Worm (Caenorhabditis elegans): ENCODE results near the gene F52B11.2.
A peak's percentile ranks its signal among the peaks of the same experiment; 100 is the strongest.

F52B11.2 gene

DNA sequence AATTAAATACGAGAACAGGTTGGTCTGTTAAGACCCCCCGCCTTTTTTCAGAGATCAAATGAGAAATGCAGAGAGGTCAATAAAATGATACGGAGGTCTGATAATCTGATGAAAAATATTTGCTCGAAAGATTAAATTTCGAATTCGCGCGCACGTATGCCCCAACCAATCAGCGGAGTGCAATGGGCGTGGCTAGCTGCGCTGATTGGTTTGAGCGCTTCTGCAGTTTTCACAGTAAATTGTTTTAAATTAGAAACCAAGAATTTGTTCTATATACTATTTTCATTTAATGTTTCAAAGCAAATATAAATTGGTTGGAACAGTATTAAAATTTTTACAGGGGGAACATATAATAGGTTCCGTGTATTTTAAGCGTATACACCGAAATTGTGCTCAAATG is 36.0 kb downstream of the F52B11.2 start:
- no peak for TF ChIP-seq ceh-30 (tag; optimal IDR thresholded peaks at IDR 0.05)
- TF ChIP-seq ceh-14 (tag; optimal IDR thresholded peaks at IDR 0.05): no peak
- no peak for TF ChIP-seq hlh-6 (tag; optimal IDR thresholded peaks at IDR 0.05)
- TF ChIP-seq nfya-1 (tag; optimal IDR thresholded peaks at IDR 0.05): peak; percentile 98

DNA sequence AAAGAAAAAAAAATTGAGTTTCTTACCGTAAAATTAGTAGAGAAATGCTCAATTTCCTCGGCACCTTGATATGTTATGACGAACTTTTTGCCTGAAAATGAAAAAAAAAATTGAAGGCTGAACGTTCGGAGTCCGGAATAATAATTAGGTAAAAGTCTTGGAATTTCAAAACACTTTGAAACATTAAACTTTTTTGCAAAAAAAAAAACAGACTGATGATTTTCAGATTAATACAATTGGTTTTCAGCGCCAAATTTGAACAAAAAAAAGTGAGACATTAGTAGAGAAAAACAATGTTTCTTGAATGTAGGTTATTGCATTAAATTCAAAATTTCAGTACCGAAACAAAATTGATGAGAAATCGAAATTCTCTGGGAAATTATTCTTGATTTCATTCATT is 40.6 kb downstream of the F52B11.2 start, which contains the start of gene nkcc-1:
TSS of gene nkcc-1 (minus strand) at position 101 of the 400 bp plus-strand sequence.
- TF ChIP-seq odd-2 (tag; optimal IDR thresholded peaks at IDR 0.05) (no peak), hlh-30 (tag; optimal IDR thresholded peaks at IDR 0.05; ENCODE audit: insufficient read depth) (no peak), fkh-10 (GFP tag; optimal IDR thresholded peaks at IDR 0.05) (no peak), ceh-9 (tag; optimal IDR thresholded peaks at IDR 0.05) (no peak), dve-1 (tag; optimal IDR thresholded peaks at IDR 0.05) (no peak), unc-86 (tag; optimal IDR thresholded peaks at IDR 0.05) (no peak), pha-4 (tag; optimal IDR thresholded peaks at IDR 0.05) (no peak), ceh-30 (tag; optimal IDR thresholded peaks at IDR 0.05) (no peak), gmeb-2 (tag; optimal IDR thresholded peaks at IDR 0.05) (no peak), sdc-2 (tag; optimal IDR thresholded peaks at IDR 0.05) (no peak), hlh-6 (tag; optimal IDR thresholded peaks at IDR 0.05) (no peak), fax-1 (tag; optimal IDR thresholded peaks at IDR 0.05) (no peak)

DNA sequence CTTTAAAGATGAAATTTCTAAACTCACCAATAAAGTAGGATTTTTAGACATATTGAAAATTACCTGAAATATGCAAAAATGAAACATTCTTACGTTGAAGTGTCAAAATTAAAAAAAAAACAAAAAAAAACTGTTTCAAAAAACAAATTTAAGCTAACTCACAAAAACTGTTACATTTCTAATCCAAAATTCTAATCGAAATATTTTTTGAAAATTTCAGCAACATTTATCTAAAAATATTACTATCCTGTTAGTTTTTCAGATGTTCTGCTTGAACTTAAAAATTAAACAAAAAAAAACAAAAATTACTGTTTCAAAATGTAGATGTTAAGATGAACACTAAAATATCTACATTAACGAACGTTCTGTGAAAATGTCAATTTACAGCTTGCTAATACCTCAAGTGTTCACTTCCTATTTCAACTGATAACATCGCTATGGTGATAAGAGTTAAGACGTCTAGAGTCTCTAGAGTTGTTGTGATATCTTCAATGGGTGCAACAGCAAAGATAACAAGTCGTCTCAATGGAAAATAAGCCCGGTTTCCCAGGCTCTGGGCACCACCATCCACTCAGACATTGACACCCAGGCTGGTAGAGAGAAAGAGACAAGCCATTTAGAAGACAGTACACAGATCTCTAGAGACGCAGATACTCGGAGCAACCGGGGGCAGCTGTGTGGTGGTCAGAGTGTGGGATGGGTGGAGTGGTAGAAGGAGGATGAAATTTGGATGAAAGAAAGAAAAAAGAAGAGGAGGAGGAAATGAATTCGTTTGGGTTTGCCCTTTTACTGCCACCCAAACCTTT is 44.6 kb downstream of the F52B11.2 start, which contains the start of gene H12I19.115:
TSS of gene H12I19.115 (minus strand) at position 51 of the 806 bp plus-strand sequence.
- no peak for TF ChIP-seq C38D4.7 (GFP tag; optimal IDR thresholded peaks at IDR 0.05)
- peak; percentile 4 for TF ChIP-seq syd-9 (tag; optimal IDR thresholded peaks at IDR 0.05)
- peak; percentile 11 for TF ChIP-seq ceh-18 (tag; optimal IDR thresholded peaks at IDR 0.05)
- TF ChIP-seq fkh-6 (tag; optimal IDR thresholded peaks at IDR 0.05): no peak
- TF ChIP-seq elt-2 (tag; optimal IDR thresholded peaks at IDR 0.05): peak; percentile 97
- peak; percentile 36 for TF ChIP-seq unc-55 (GFP tag; optimal IDR thresholded peaks at IDR 0.05)
- no peak for TF ChIP-seq sdc-2 (tag; optimal IDR thresholded peaks at IDR 0.05)
- TF ChIP-seq nhr-11 (tag; optimal IDR thresholded peaks at IDR 0.05): no peak
- peak; percentile 23 for TF ChIP-seq ceh-31 (tag; optimal IDR thresholded peaks at IDR 0.05)
- peak; percentile 63 for TF ChIP-seq nfya-1 (tag; optimal IDR thresholded peaks at IDR 0.05)
- TF ChIP-seq dmd-4 (tag; optimal IDR thresholded peaks at IDR 0.05; ENCODE audit: borderline replicate concordance): no peak
- TF ChIP-seq unc-42 (tag; optimal IDR thresholded peaks at IDR 0.05): peak; percentile 34
- peak; percentile 20 for TF ChIP-seq che-1 (tag; optimal IDR thresholded peaks at IDR 0.05)
- TF ChIP-seq tbx-2 (tag; optimal IDR thresholded peaks at IDR 0.05): peak; percentile 39
- TF ChIP-seq ets-4 (tag; optimal IDR thresholded peaks at IDR 0.05): no peak
- TF ChIP-seq K02D7.2 (tag; optimal IDR thresholded peaks at IDR 0.05): no peak
- no peak for TF ChIP-seq eyg-1 (tag; optimal IDR thresholded peaks at IDR 0.05)
- peak; percentile 31 for TF ChIP-seq rnt-1 (tag; optimal IDR thresholded peaks at IDR 0.05)
- no peak for TF ChIP-seq C08G9.2 (tag; optimal IDR thresholded peaks at IDR 0.05)

DNA sequence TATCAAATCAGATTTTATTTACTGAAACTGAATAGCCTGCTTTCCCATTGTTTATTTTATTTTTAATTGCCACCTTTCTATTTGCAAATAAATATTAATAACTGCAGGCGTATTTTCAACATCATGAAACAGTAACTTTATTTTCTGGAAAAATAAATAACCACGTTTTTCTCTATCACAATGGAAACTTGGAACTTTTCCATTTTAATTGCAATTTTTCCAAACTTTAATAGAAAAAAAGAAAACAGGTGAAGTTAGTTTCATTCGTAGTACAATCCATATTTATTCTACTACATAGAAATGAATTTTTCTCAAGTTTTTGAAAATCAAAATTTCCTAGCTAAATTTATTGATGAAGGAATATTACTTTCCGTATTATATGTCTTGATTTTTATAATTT is 45.7 kb downstream of the F52B11.2 start, which contains the start of gene srz-42:
TSS of gene srz-42 (plus strand) at position 301 of the 400 bp plus-strand sequence.
- TF ChIP-seq madf-2 (tag; optimal IDR thresholded peaks at IDR 0.05): no peak
- no peak for TF ChIP-seq C38D4.7 (GFP tag; optimal IDR thresholded peaks at IDR 0.05)
- TF ChIP-seq gmeb-2 (tag; optimal IDR thresholded peaks at IDR 0.05): no peak
- TF ChIP-seq pag-3 (tag; optimal IDR thresholded peaks at IDR 0.05; ENCODE audit: borderline replicate concordance): no peak
- no peak for TF ChIP-seq dmd-4 (tag; optimal IDR thresholded peaks at IDR 0.05; ENCODE audit: borderline replicate concordance)
- TF ChIP-seq rnt-1 (tag; optimal IDR thresholded peaks at IDR 0.05): no peak
- TF ChIP-seq ceh-24 (tag; optimal IDR thresholded peaks at IDR 0.05): no peak
- no peak for TF ChIP-seq ref-2 (tag; optimal IDR thresholded peaks at IDR 0.05)
- no peak for TF ChIP-seq pha-4 (tag; optimal IDR thresholded peaks at IDR 0.05)
- no peak for TF ChIP-seq unc-42 (tag; optimal IDR thresholded peaks at IDR 0.05)
- TF ChIP-seq ahr-1 (tag; optimal IDR thresholded peaks at IDR 0.05): no peak
- TF ChIP-seq mec-3 (tag; optimal IDR thresholded peaks at IDR 0.05; ENCODE audit: borderline replicate concordance): no peak
- TF ChIP-seq ets-4 (tag; optimal IDR thresholded peaks at IDR 0.05): no peak
- no peak for TF ChIP-seq C08G9.2 (tag; optimal IDR thresholded peaks at IDR 0.05)
- no peak for TF ChIP-seq ceh-48 (tag; optimal IDR thresholded peaks at IDR 0.05)
- no peak for TF ChIP-seq ttx-3 (tag; optimal IDR thresholded peaks at IDR 0.05)
- TF ChIP-seq npax-4 (tag; optimal IDR thresholded peaks at IDR 0.05): no peak
- no peak for TF ChIP-seq ceh-9 (tag; optimal IDR thresholded peaks at IDR 0.05)

Measured in whole organism, late embryonic.